Fruit fly (Drosophila melanogaster): Measurements from ENCODE around the gene Akh.
A peak's percentile ranks its signal among the peaks of the same experiment; 100 is the strongest.

The Akh gene

dm6 chr3L:4186659-4187058 lies 45.4 kb downstream of the Akh start, which contains the start of gene VhaM9.7-c (continued):
- TF ChIP-seq Bdp1 (GFP tag; optimal IDR thresholded peaks at IDR 0.05) (no peak), ara (GFP tag; IDR thresholded peaks at IDR 0.05) (no peak), ATbp (GFP tag; optimal IDR thresholded peaks at IDR 0.05) (no peak), eyg (GFP tag; optimal IDR thresholded peaks at IDR 0.05) (no peak), nau (GFP tag; optimal IDR thresholded peaks at IDR 0.05) (no peak), luna (GFP tag; optimal IDR thresholded peaks at IDR 0.05) (no peak), ewg (GFP tag; optimal IDR thresholded peaks at IDR 0.05) (peak; percentile 7), row (GFP tag; IDR thresholded peaks at IDR 0.05) (0 out of 3 replicates have a peak, but pooled peaks have one; percentile 7), gce (GFP tag; IDR thresholded peaks at IDR 0.05) (no peak), grn (GFP tag; optimal IDR thresholded peaks at IDR 0.05) (no peak), CG7987 (GFP tag; optimal IDR thresholded peaks at IDR 0.05) (peak; percentile 39), CG10565 (GFP tag; optimal IDR thresholded peaks at IDR 0.05) (no peak), ase (GFP tag; IDR thresholded peaks at IDR 0.05) (no peak), aop (GFP tag; IDR thresholded peaks at IDR 0.05) (no peak), CG2129 (GFP tag; IDR thresholded peaks at IDR 0.05; ENCODE audit: partially characterized antibody) (no peak), CG17328 (GFP tag; IDR thresholded peaks at IDR 0.05) (no peak), Hr78 (GFP tag; optimal IDR thresholded peaks at IDR 0.05) (no peak), Mes4 (GFP tag; optimal IDR thresholded peaks at IDR 0.05) (no peak), nerfin-1 (tag; optimal IDR thresholded peaks at IDR 0.05) (peak; percentile 37), fd3F (GFP tag; optimal IDR thresholded peaks at IDR 0.05) (no peak), vvl (GFP tag; IDR thresholded peaks at IDR 0.05) (peak; percentile 65), ato (GFP tag; IDR thresholded peaks at IDR 0.05; ENCODE audit: partially characterized antibody) (no peak), jing (GFP tag; optimal IDR thresholded peaks at IDR 0.05) (no peak), gro (GFP tag; optimal IDR thresholded peaks at IDR 0.05) (peak; percentile 59), knrl (GFP tag; IDR thresholded peaks at IDR 0.05; ENCODE audit: partially characterized antibody) (no peak), Dll (GFP tag; IDR thresholded peaks at IDR 0.05; ENCODE audit: partially characterized antibody) (0 out of 4 replicates have a peak, but pooled peaks have one; percentile 16), ttk (GFP tag; IDR thresholded peaks at IDR 0.05) (no peak), Myb (GFP tag; optimal IDR thresholded peaks at IDR 0.05) (peak; percentile 67), CG11398 (GFP tag; optimal IDR thresholded peaks at IDR 0.05) (no peak), Elba2 (GFP tag; optimal IDR thresholded peaks at IDR 0.05) (no peak), CG18476 (GFP tag; optimal IDR thresholded peaks at IDR 0.05) (no peak), pita (GFP tag; optimal IDR thresholded peaks at IDR 0.05) (no peak), yki (optimal IDR thresholded peaks at IDR 0.05) (no peak), GATAe (GFP tag; conservative IDR thresholded peaks at IDR 0.05) (no peak), CG8944 (GFP tag; optimal IDR thresholded peaks at IDR 0.05) (no peak), CG10431 (GFP tag; optimal IDR thresholded peaks at IDR 0.05) (no peak), maf-S (GFP tag; optimal IDR thresholded peaks at IDR 0.05) (peak; percentile 40), CG8290 (GFP tag; optimal IDR thresholded peaks at IDR 0.05) (no peak), CG8290 (tag; optimal IDR thresholded peaks at IDR 0.05) (no peak), Xbp1 (GFP tag; optimal IDR thresholded peaks at IDR 0.05) (peak; percentile 53), CG6689 (GFP tag; IDR thresholded peaks at IDR 0.05) (no peak), pum (GFP tag; optimal IDR thresholded peaks at IDR 0.05) (no peak), pfk (GFP tag; optimal IDR thresholded peaks at IDR 0.05) (no peak), BEAF-32 (GFP tag; optimal IDR thresholded peaks at IDR 0.05) (peak; percentile 20), unc-4 (GFP tag; IDR thresholded peaks at IDR 0.05; ENCODE audit: partially characterized antibody) (no peak), slou (GFP tag; optimal IDR thresholded peaks at IDR 0.05) (no peak), otp (GFP tag; IDR thresholded peaks at IDR 0.05) (peak; percentile 45; the same call in 1 of the 3 replicates), pros (GFP tag; optimal IDR thresholded peaks at IDR 0.05) (no peak), CG13624 (GFP tag; optimal IDR thresholded peaks at IDR 0.05) (peak; percentile 47), Dek (tag; optimal IDR thresholded peaks at IDR 0.05) (peak; percentile 0), gem (tag; optimal IDR thresholded peaks at IDR 0.05) (no peak), grau (tag; optimal IDR thresholded peaks at IDR 0.05) (peak; percentile 26)

Measured in whole organism, embryonic.